Worm (Caenorhabditis elegans) whole organism, mixed stage, embryonic: ENCODE data around the gene ZK757.1.

Experiments
- M03D4.4 ChIP-seq: sonication (generic microtip); optimal IDR thresholded peaks from 2 replicates; lab custom pipeline; 2017; ENCODE audit warnings: mild to moderate bottlenecking, missing genetic modification characterization, missing compliant biosample characterization
- bed-3 ChIP-seq: fragments of 200-800 bp; sonication (Bioruptor generic); optimal IDR thresholded peaks from 3 replicates; lab custom pipeline; 2018; ENCODE audit warnings: mild to moderate bottlenecking, missing genetic modification characterization, moderate library complexity, missing compliant biosample characterization
- blmp-1 ChIP-seq: fragments of 150-350 bp; optimal IDR thresholded peaks from 2 replicates; lab custom pipeline; 2014; ENCODE audit warnings: missing biosample characterization, missing genetic modification characterization
- ceh-39 ChIP-seq: fragments of 150-350 bp; optimal IDR thresholded peaks from 2 replicates; lab custom pipeline; 2014; ENCODE audit warnings: missing biosample characterization, missing genetic modification characterization
- ceh-43 ChIP-seq: fragments of 200-800 bp; sonication (Bioruptor generic); optimal IDR thresholded peaks from 2 replicates; lab custom pipeline; 2018; ENCODE audit warnings: mild to moderate bottlenecking, missing genetic modification characterization, moderate library complexity, missing compliant biosample characterization
- ceh-83 ChIP-seq: fragments of 200-800 bp; sonication (Bioruptor generic); optimal IDR thresholded peaks from 2 replicates; lab custom pipeline; 2018; ENCODE audit warnings: mild to moderate bottlenecking, missing genetic modification characterization, missing compliant biosample characterization
- ces-1 ChIP-seq: fragments of 150-350 bp; optimal IDR thresholded peaks from 2 replicates; lab custom pipeline; 2014; ENCODE audit warnings: missing biosample characterization, missing genetic modification reagents, missing genetic modification characterization
- cnd-1 ChIP-seq: fragments of 200-800 bp; sonication (Bioruptor generic); optimal IDR thresholded peaks from 2 replicates; lab custom pipeline; 2018; ENCODE audit warnings: mild to moderate bottlenecking, missing genetic modification characterization, missing compliant biosample characterization
- drap-1 ChIP-seq: fragments of 200-800 bp; sonication (Bioruptor generic); optimal IDR thresholded peaks from 3 replicates; lab custom pipeline; 2018; ENCODE audit warnings: mild to moderate bottlenecking, missing genetic modification characterization, missing compliant biosample characterization
- elt-1 ChIP-seq: sonication (generic microtip); optimal IDR thresholded peaks from 2 replicates; lab custom pipeline; 2017; ENCODE audit warnings: missing genetic modification characterization, mild to moderate bottlenecking, missing compliant biosample characterization, antibody characterized with exemption, moderate library complexity, borderline replicate concordance; ENCODE audit not compliant: insufficient read depth
- elt-3 ChIP-seq: fragments of 150-350 bp; optimal IDR thresholded peaks from 2 replicates; lab custom pipeline; 2014; ENCODE audit warnings: missing biosample characterization, missing genetic modification characterization
- flh-1 ChIP-seq: fragments of 200-800 bp; sonication (Bioruptor generic); optimal IDR thresholded peaks from 2 replicates; lab custom pipeline; 2018; ENCODE audit warnings: mild to moderate bottlenecking, missing genetic modification characterization, moderate library complexity, missing compliant biosample characterization
- ham-2 ChIP-seq: fragments of 200-800 bp; sonication (Bioruptor generic); optimal IDR thresholded peaks from 2 replicates; lab custom pipeline; 2018; ENCODE audit warnings: mild to moderate bottlenecking, missing genetic modification characterization, missing compliant biosample characterization
- hlh-1 ChIP-seq: fragments of 150-350 bp; optimal IDR thresholded peaks from 2 replicates; lab custom pipeline; 2014; ENCODE audit warnings: missing biosample characterization, missing genetic modification reagents, missing genetic modification characterization
- lin-13 ChIP-seq: fragments of 150-350 bp; optimal IDR thresholded peaks from 2 replicates; lab custom pipeline; 2014; ENCODE audit warnings: missing biosample characterization, missing genetic modification characterization
- lin-32 ChIP-seq: fragments of 200-800 bp; sonication (Bioruptor generic); optimal IDR thresholded peaks from 2 replicates; lab custom pipeline; 2018; ENCODE audit warnings: mild to moderate bottlenecking, missing genetic modification characterization, missing compliant biosample characterization
- lsy-2 ChIP-seq: fragments of 150-350 bp; optimal IDR thresholded peaks from 2 replicates; lab custom pipeline; 2014; ENCODE audit warnings: missing biosample characterization, missing genetic modification characterization
- mab-5 ChIP-seq: fragments of 150-350 bp; optimal IDR thresholded peaks from 2 replicates; lab custom pipeline; 2014; ENCODE audit warnings: missing biosample characterization, missing genetic modification characterization
- mep-1 ChIP-seq: fragments of 150-350 bp; optimal IDR thresholded peaks from 2 replicates; lab custom pipeline; 2017; ENCODE audit warnings: missing biosample characterization, missing genetic modification reagents, missing genetic modification characterization, inconsistent platforms
- mls-2 ChIP-seq: sonication (generic microtip); optimal IDR thresholded peaks from 2 replicates; lab custom pipeline; 2016; ENCODE audit warnings: mild to moderate bottlenecking, missing genetic modification characterization, moderate library complexity, missing compliant biosample characterization
- nhr-12 ChIP-seq: fragments of 150-350 bp; optimal IDR thresholded peaks from 2 replicates; lab custom pipeline; 2014; ENCODE audit warnings: missing biosample characterization, missing genetic modification characterization
- nhr-2 ChIP-seq: fragments of 150-350 bp; optimal IDR thresholded peaks from 2 replicates; lab custom pipeline; 2014; ENCODE audit warnings: missing biosample characterization, missing genetic modification characterization
- nhr-237 ChIP-seq: fragments of 150-350 bp; optimal IDR thresholded peaks from 2 replicates; lab custom pipeline; 2014; ENCODE audit warnings: missing biosample characterization, missing genetic modification characterization
- nhr-28 ChIP-seq: fragments of 150-350 bp; optimal IDR thresholded peaks from 2 replicates; lab custom pipeline; 2014; ENCODE audit warnings: missing biosample characterization, missing genetic modification characterization
- nhr-76 ChIP-seq: sonication (generic microtip); optimal IDR thresholded peaks from 2 replicates; lab custom pipeline; 2017; ENCODE audit warnings: missing biosample characterization, missing genetic modification characterization
- pha-4 ChIP-seq: fragments of 150-350 bp; optimal IDR thresholded peaks from 2 replicates; lab custom pipeline; 2018; ENCODE audit warnings: missing biosample characterization, missing genetic modification reagents, missing genetic modification characterization
- sem-2 ChIP-seq: fragments of 200-800 bp; sonication (Bioruptor generic); optimal IDR thresholded peaks from 2 replicates; lab custom pipeline; 2018; ENCODE audit warnings: mild to moderate bottlenecking, missing genetic modification characterization, missing compliant biosample characterization
- snpc-4 ChIP-seq: fragments of 150-350 bp; optimal IDR thresholded peaks from 2 replicates; lab custom pipeline; 2014; ENCODE audit warnings: missing biosample characterization, missing genetic modification characterization
- sptf-1 ChIP-seq: sonication (generic microtip); optimal IDR thresholded peaks from 2 replicates; lab custom pipeline; 2017; ENCODE audit warnings: mild to moderate bottlenecking, missing genetic modification characterization, moderate library complexity, missing compliant biosample characterization
- tbx-8 ChIP-seq: fragments of 200-800 bp; sonication (Bioruptor generic); optimal IDR thresholded peaks from 2 replicates; lab custom pipeline; 2018; ENCODE audit warnings: mild to moderate bottlenecking, missing genetic modification characterization, moderate library complexity, missing compliant biosample characterization
- unc-120 ChIP-seq: sonication (generic microtip); optimal IDR thresholded peaks from 2 replicates; lab custom pipeline; 2017; ENCODE audit warnings: missing genetic modification characterization, missing compliant biosample characterization; ENCODE audit not compliant: poor library complexity, severe bottlenecking
- unc-39 ChIP-seq: fragments of 150-350 bp; optimal IDR thresholded peaks from 2 replicates; lab custom pipeline; 2014; ENCODE audit warnings: missing biosample characterization, missing genetic modification characterization
- zip-8 ChIP-seq: fragments of 150-350 bp; optimal IDR thresholded peaks from 2 replicates; lab custom pipeline; 2014; ENCODE audit warnings: missing biosample characterization, missing genetic modification characterization
- ztf-11 ChIP-seq: fragments of 150-350 bp; optimal IDR thresholded peaks from 2 replicates; lab custom pipeline; 2014; ENCODE audit warnings: missing biosample characterization, missing genetic modification characterization

ZK757.1 gene

ce11 chrIII:9886323-9886722 lies 15.4 kb upstream of the ZK757.1 start:
- TF ChIP-seq sem-2 (no peak), ham-2 (GFP tag; lab: Kevin White, UChicago) (no peak), drap-1 (GFP tag; lab: Kevin White, UChicago) (no peak), ceh-43 (GFP tag; lab: Kevin White, UChicago) (no peak), bed-3 (no peak), elt-1 (tag; lab: Kevin White, UChicago) (no peak), elt-3 (no peak), M03D4.4 (no peak), nhr-237 (no peak), sptf-1 (tag; lab: Kevin White, UChicago) (no peak), cnd-1 (no peak), ceh-83 (GFP tag; lab: Kevin White, UChicago) (no peak), zip-8 (tag; lab: Kevin White, UChicago) (no peak), nhr-28 (no peak), flh-1 (GFP tag; lab: Kevin White, UChicago) (no peak), snpc-4 (tag; lab: Kevin White, UChicago) (no peak), tbx-8 (GFP tag; lab: Kevin White, UChicago) (no peak), blmp-1 (tag; lab: Kevin White, UChicago) (no peak), nhr-76 (tag; lab: Kevin White, UChicago) (no peak), nhr-2 (tag; lab: Kevin White, UChicago) (no peak)

DNA sequence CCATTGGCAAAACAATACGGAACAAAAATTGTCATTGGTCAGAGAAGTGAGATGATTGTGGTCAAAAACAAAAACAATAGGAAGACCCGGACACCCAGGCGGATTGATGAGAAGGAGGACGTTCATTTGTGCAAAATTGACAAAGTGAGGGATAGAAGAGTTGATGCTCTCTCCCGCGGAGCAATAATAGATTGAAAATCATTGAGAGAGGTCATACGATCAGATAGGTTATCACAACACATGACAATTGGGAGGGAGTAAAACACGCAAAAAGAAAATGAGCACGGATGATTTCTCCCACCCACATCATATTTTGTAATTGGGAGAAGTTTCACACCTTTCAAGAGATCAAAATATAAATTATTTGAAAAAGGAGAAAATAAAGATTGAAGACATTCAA lies 14.7 kb upstream of the ZK757.1 start:
- TF ChIP-seq ceh-83 (GFP tag; lab: Kevin White, UChicago) (no peak), hlh-1 (tag; lab: Kevin White, UChicago) (peak; percentile 30)

DNA sequence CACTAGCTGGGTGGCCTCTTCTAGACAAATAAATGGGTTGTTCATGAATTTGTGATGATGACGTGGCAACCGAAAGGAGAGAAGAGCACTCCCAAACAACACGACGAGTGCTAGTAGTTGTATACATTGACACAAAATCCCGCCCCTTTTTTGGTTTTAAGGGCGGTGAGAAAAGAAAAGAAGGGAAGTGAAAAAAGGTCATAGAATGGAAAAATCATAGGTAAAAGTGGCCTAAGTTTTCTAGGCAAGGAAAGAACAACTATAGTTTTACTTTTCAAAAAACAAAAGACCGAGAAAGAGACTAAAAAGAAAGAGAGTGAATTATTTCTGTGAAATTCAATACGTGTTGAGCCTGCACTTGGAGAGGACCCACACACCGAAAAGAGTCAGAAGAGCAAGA lies 7.9 kb upstream of the ZK757.1 start, which contains the start of gene ZK757.2:
Gene ZK757.2, minus strand, starts transcription at position 101 of the 400 bp plus-strand sequence.
- TF ChIP-seq mep-1 (tag; lab: Kevin White, UChicago), result no peak
- no peak for TF ChIP-seq elt-1 (tag; lab: Kevin White, UChicago)
- TF ChIP-seq sptf-1 (tag; lab: Kevin White, UChicago), result no peak
- TF ChIP-seq lsy-2 (tag; lab: Kevin White, UChicago), result no peak
- TF ChIP-seq tbx-8 (GFP tag; lab: Kevin White, UChicago), result no peak
- TF ChIP-seq lin-13 (tag; lab: Kevin White, UChicago), result no peak
- TF ChIP-seq snpc-4 (tag; lab: Kevin White, UChicago), result no peak
- TF ChIP-seq M03D4.4, result no peak
- TF ChIP-seq nhr-76 (tag; lab: Kevin White, UChicago), result no peak
- no peak for TF ChIP-seq nhr-12
- no peak for TF ChIP-seq ztf-11 (tag; lab: Kevin White, UChicago)
- no peak for TF ChIP-seq ceh-43 (GFP tag; lab: Kevin White, UChicago)
- TF ChIP-seq zip-8 (tag; lab: Kevin White, UChicago), result no peak
- TF ChIP-seq drap-1 (GFP tag; lab: Kevin White, UChicago), result no peak
- no peak for TF ChIP-seq lin-32 (GFP tag; lab: Kevin White, UChicago)
- no peak for TF ChIP-seq unc-39 (tag; lab: Kevin White, UChicago)
- no peak for TF ChIP-seq ceh-83 (GFP tag; lab: Kevin White, UChicago)
- TF ChIP-seq nhr-237, result no peak
- no peak for TF ChIP-seq hlh-1 (tag; lab: Kevin White, UChicago)
- no peak for TF ChIP-seq blmp-1 (tag; lab: Kevin White, UChicago)

DNA sequence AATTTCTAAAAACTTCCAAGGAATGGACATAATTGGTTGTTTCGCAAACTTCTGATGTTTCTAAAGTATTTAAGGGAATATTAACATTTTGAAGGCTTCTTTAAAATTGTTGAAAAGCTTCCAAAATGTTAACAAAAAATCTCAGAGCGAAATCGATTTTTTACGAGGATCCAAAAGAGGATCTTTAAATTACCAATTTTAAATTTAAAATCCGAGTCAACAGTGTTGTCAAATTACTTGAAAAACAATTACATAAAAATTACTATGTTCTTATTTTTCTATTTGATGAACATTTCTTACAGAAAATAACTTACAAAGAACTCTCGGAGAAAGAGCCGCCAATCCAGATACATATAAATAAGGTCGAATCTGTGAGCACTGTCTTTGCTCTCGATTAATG lies 6.0 kb upstream of the ZK757.1 start, which contains the start of gene ZK757.10:
Gene ZK757.10, plus strand, starts transcription at position 301 of the 400 bp plus-strand sequence.
- TF ChIP-seq sptf-1 (tag; lab: Kevin White, UChicago) (no peak), blmp-1 (tag; lab: Kevin White, UChicago) (no peak), ces-1 (GFP tag; lab: Kevin White, UChicago) (no peak), mab-5 (tag; lab: Kevin White, UChicago) (no peak), hlh-1 (tag; lab: Kevin White, UChicago) (no peak), nhr-76 (tag; lab: Kevin White, UChicago) (no peak)

DNA sequence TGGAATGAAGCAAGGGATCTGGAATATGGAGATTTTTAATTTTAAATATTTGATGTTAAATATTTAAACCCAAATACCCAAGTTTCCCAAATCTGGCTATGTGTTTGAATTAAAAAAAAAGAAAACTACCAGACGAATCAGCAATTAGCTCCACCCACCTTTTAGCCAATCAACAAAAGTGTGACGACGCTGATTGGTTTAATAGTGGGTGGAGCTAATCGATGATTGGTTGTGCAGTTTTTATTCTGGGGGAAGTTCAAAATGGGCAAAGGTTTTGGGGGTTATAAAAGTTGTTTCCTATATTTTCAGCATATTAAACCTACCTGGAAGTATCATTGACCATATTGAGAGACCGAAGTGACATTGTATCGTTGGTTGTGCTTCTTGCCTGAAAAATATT lies 3.6 kb upstream of the ZK757.1 start:
- TF ChIP-seq mls-2 (tag; lab: Kevin White, UChicago) (no peak), tbx-8 (GFP tag; lab: Kevin White, UChicago) (no peak), ceh-83 (GFP tag; lab: Kevin White, UChicago) (no peak), mep-1 (tag; lab: Kevin White, UChicago) (no peak), pha-4 (tag; lab: Kevin White, UChicago) (no peak), zip-8 (tag; lab: Kevin White, UChicago) (no peak), nhr-12 (no peak), lin-13 (tag; lab: Kevin White, UChicago) (no peak), unc-120 (no peak), blmp-1 (tag; lab: Kevin White, UChicago) (no peak), unc-39 (tag; lab: Kevin White, UChicago) (no peak), ceh-39 (tag; lab: Kevin White, UChicago) (no peak), elt-1 (tag; lab: Kevin White, UChicago) (no peak), snpc-4 (tag; lab: Kevin White, UChicago) (no peak), hlh-1 (tag; lab: Kevin White, UChicago) (no peak), lsy-2 (tag; lab: Kevin White, UChicago) (no peak), nhr-28 (no peak), lin-32 (GFP tag; lab: Kevin White, UChicago) (no peak), ceh-43 (GFP tag; lab: Kevin White, UChicago) (no peak), nhr-76 (tag; lab: Kevin White, UChicago) (no peak)
